Fruit fly (Drosophila melanogaster) whole organism, embryonic: ENCODE data around the gene CG10481.

Experiments
- Atf6 ChIP-seq: fragments of 200-800 bp; sonication (Bioruptor generic); IDR thresholded peaks from 2 replicates; pipeline ENCODE4 v1.3.6; 2022; ENCODE audit warnings: missing biosample characterization, missing genetic modification characterization
- BEAF-32 ChIP-seq: fragments of 200-800 bp; sonication (Bioruptor generic); optimal IDR thresholded peaks from 3 replicates; lab custom pipeline; 2017; ENCODE audit warnings: missing biosample characterization, missing genetic modification characterization, mild to moderate bottlenecking, moderate library complexity, missing genetic modification reagents
- CG11504 ChIP-seq: fragments of 200-800 bp; sonication (Bioruptor generic); optimal IDR thresholded peaks from 3 replicates; lab custom pipeline; 2019; ENCODE audit warnings: missing biosample characterization, mild to moderate bottlenecking, missing genetic modification characterization, moderate library complexity
- CG12155 ChIP-seq: fragments of 200-800 bp; sonication (Bioruptor generic); optimal IDR thresholded peaks from 3 replicates; lab custom pipeline; 2016; ENCODE audit warnings: missing biosample characterization, missing genetic modification characterization
- CG1233 ChIP-seq: fragments of 200-800 bp; sonication (Bioruptor generic); optimal IDR thresholded peaks from 4 replicates; lab custom pipeline; 2018; ENCODE audit warnings: missing biosample characterization, mild to moderate bottlenecking, missing genetic modification characterization
- CG12391 ChIP-seq: fragments of 200-800 bp; sonication (Bioruptor generic); optimal IDR thresholded peaks from 3 replicates; lab custom pipeline; 2018; ENCODE audit warnings: missing biosample characterization, mild to moderate bottlenecking, missing genetic modification characterization, moderate library complexity
- CG12659 ChIP-seq: fragments of 200-800 bp; sonication (Bioruptor generic); optimal IDR thresholded peaks from 3 replicates; lab custom pipeline; 2017; ENCODE audit warnings: mild to moderate bottlenecking, missing biosample characterization, missing genetic modification reagents, missing genetic modification characterization
- CG14710 ChIP-seq: fragments of 200-800 bp; sonication (Bioruptor generic); optimal IDR thresholded peaks from 3 replicates; lab custom pipeline; 2019; ENCODE audit warnings: missing biosample characterization, mild to moderate bottlenecking, missing genetic modification characterization, moderate library complexity
- CG1529 ChIP-seq: fragments of 200-800 bp; sonication (Bioruptor generic); optimal IDR thresholded peaks from 3 replicates; lab custom pipeline; 2018; ENCODE audit warnings: missing biosample characterization, missing genetic modification characterization
- CG15514 ChIP-seq: fragments of 200-800 bp; sonication (Bioruptor generic); optimal IDR thresholded peaks from 3 replicates; lab custom pipeline; 2017; ENCODE audit warnings: missing biosample characterization, missing genetic modification characterization, mild to moderate bottlenecking, moderate library complexity, missing genetic modification reagents
- CG15601 ChIP-seq: fragments of 200-800 bp; sonication (Bioruptor generic); optimal IDR thresholded peaks from 3 replicates; lab custom pipeline; 2019; ENCODE audit warnings: missing biosample characterization, mild to moderate bottlenecking, missing genetic modification characterization, moderate library complexity
- CG17328 ChIP-seq: fragments of 200-800 bp; sonication (Bioruptor generic); IDR thresholded peaks from 2 replicates; pipeline ENCODE4 v1.3.6; 2022; ENCODE audit warnings: missing biosample characterization, missing genetic modification characterization
- CG18262 ChIP-seq: fragments of 200-800 bp; optimal IDR thresholded peaks from 3 replicates; lab custom pipeline; 2019; ENCODE audit warnings: missing biosample characterization, mild to moderate bottlenecking, missing genetic modification characterization, moderate library complexity
- CG32532 ChIP-seq: fragments of 200-800 bp; sonication (Bioruptor generic); IDR thresholded peaks from 2 replicates; pipeline ENCODE4 v1.3.6; 2022; ENCODE audit warnings: missing biosample characterization, missing genetic modification characterization
- CG33213 ChIP-seq: fragments of 200-800 bp; sonication (Bioruptor generic); optimal IDR thresholded peaks from 3 replicates; lab custom pipeline; 2016; ENCODE audit warnings: missing biosample characterization, missing genetic modification characterization
- CG6765 ChIP-seq: fragments of 200-800 bp; sonication (Bioruptor generic); optimal IDR thresholded peaks from 3 replicates; lab custom pipeline; 2017; ENCODE audit warnings: missing biosample characterization, mild to moderate bottlenecking, missing genetic modification characterization
- Deaf1 ChIP-seq: fragments of 200-800 bp; optimal IDR thresholded peaks from 3 replicates; lab custom pipeline; 2019; ENCODE audit warnings: missing biosample characterization, mild to moderate bottlenecking, missing genetic modification characterization, moderate library complexity
- Dp ChIP-seq: fragments of 200-800 bp; sonication (Bioruptor generic); optimal IDR thresholded peaks from 2 replicates; lab custom pipeline; 2018; ENCODE audit warnings: missing biosample characterization, mild to moderate bottlenecking, missing genetic modification characterization, moderate library complexity
- Drgx ChIP-seq: fragments of 200-800 bp; sonication (Bioruptor generic); IDR thresholded peaks from 2 replicates; pipeline ENCODE4 v1.3.6; 2022; ENCODE audit warnings: missing biosample characterization, missing genetic modification characterization
- GATAe ChIP-seq: fragments of 200-800 bp; sonication (Bioruptor generic); conservative IDR thresholded peaks from 2 replicates; pipeline ENCODE4 v1.3.6; 2022; ENCODE audit warnings: missing biosample characterization, missing genetic modification characterization
- Meics ChIP-seq: fragments of 200-800 bp; sonication (Bioruptor generic); optimal IDR thresholded peaks from 2 replicates; lab custom pipeline; 2017; ENCODE audit warnings: missing biosample characterization, mild to moderate bottlenecking, missing genetic modification characterization
- Mes4 ChIP-seq: fragments of 200-800 bp; sonication (Bioruptor generic); optimal IDR thresholded peaks from 2 replicates; lab custom pipeline; 2016; ENCODE audit warnings: missing biosample characterization, missing genetic modification characterization
- Myb ChIP-seq: fragments of 200-800 bp; sonication (Bioruptor generic); optimal IDR thresholded peaks from 2 replicates; lab custom pipeline; 2016; ENCODE audit warnings: missing biosample characterization, missing genetic modification characterization
- Nf-YB ChIP-seq: fragments of 200-800 bp; sonication (Bioruptor generic); optimal IDR thresholded peaks from 3 replicates; lab custom pipeline; 2019; ENCODE audit warnings: missing biosample characterization, mild to moderate bottlenecking, missing genetic modification characterization, moderate library complexity
- Opbp ChIP-seq: fragments of 200-800 bp; sonication (Bioruptor generic); IDR thresholded peaks from 3 replicates; pipeline ENCODE4 v1.3.6; 2022; ENCODE audit warnings: missing biosample characterization, missing genetic modification characterization; ENCODE audit not compliant: partially characterized antibody
- Xbp1 ChIP-seq: fragments of 200-800 bp; sonication (Bioruptor generic); optimal IDR thresholded peaks from 3 replicates; lab custom pipeline; 2016; ENCODE audit warnings: missing biosample characterization, mild to moderate bottlenecking, missing genetic modification characterization
- caup ChIP-seq: fragments of 200-800 bp; sonication (Bioruptor generic); optimal IDR thresholded peaks from 3 replicates; lab custom pipeline; 2017; ENCODE audit warnings: missing biosample characterization, mild to moderate bottlenecking, missing genetic modification characterization, moderate library complexity; ENCODE audit not compliant: severe bottlenecking
- chif ChIP-seq, 2 experiments: fragments of 200-800 bp; sonication (Bioruptor generic); optimal IDR thresholded peaks; 3 replicates each; lab custom pipeline; 2016; ENCODE audit warnings: missing biosample characterization in 2 of 2, missing genetic modification characterization in 2 of 2
- crp ChIP-seq, 2 experiments: fragments of 200-800 bp; sonication (Bioruptor generic); optimal IDR thresholded peaks; 2 replicates in 1 of 2; 3 replicates in 1 of 2; lab custom pipeline; 2017; ENCODE audit warnings: missing biosample characterization in 2 of 2, missing genetic modification characterization in 2 of 2, mild to moderate bottlenecking in 1 of 2, moderate library complexity in 1 of 2
- dm ChIP-seq: fragments of 200-800 bp; sonication (Bioruptor generic); optimal IDR thresholded peaks from 3 replicates; lab custom pipeline; 2016; ENCODE audit warnings: missing biosample characterization, missing genetic modification characterization
- dpn ChIP-seq, 2 experiments: fragments of 200-800 bp; sonication (Bioruptor generic); optimal IDR thresholded peaks; 3 replicates each; lab custom pipeline; 2016; ENCODE audit warnings: missing biosample characterization in 2 of 2, missing genetic modification characterization in 2 of 2
- eve ChIP-seq, 2 experiments: fragments of >200 bp; optimal IDR thresholded peaks; 2 replicates each; lab custom pipeline; 2017; ENCODE audit warnings: missing biosample characterization in 2 of 2, missing genetic modification characterization in 2 of 2
- fd96Cb ChIP-seq: fragments of 200-800 bp; sonication (Bioruptor generic); optimal IDR thresholded peaks from 2 replicates; lab custom pipeline; 2018; ENCODE audit warnings: missing biosample characterization, mild to moderate bottlenecking, missing genetic modification characterization, moderate library complexity
- gsb ChIP-seq: fragments of 200-800 bp; sonication (Bioruptor generic); IDR thresholded peaks from 2 replicates; pipeline ENCODE4 v1.3.6; 2022; ENCODE audit warnings: missing biosample characterization, missing genetic modification characterization
- gsb-n ChIP-seq: fragments of 200-800 bp; sonication (Bioruptor generic); optimal IDR thresholded peaks from 3 replicates; lab custom pipeline; 2018; ENCODE audit warnings: missing biosample characterization, mild to moderate bottlenecking, missing genetic modification characterization
- jumu ChIP-seq: fragments of 200-800 bp; sonication (Bioruptor generic); optimal IDR thresholded peaks from 3 replicates; lab custom pipeline; 2016; ENCODE audit warnings: missing biosample characterization, missing genetic modification characterization
- ken ChIP-seq: fragments of 200-800 bp; sonication (Bioruptor generic); IDR thresholded peaks from 3 replicates; pipeline ENCODE4 v1.3.6; 2022; ENCODE audit warnings: missing biosample characterization, missing genetic modification characterization
- lola ChIP-seq, 3 experiments: fragments of >200 bp in 2 of 3; fragments of 200-800 bp in 1 of 3; sonication (Bioruptor generic) in 1 of 3; optimal IDR thresholded peaks; 2 replicates each; lab custom pipeline; 2017 to 2019; ENCODE audit warnings: missing biosample characterization in 3 of 3, missing genetic modification characterization in 3 of 3, mild to moderate bottlenecking in 1 of 3, moderate library complexity in 1 of 3
- nerfin-1 ChIP-seq: fragments of 200-800 bp; sonication (Bioruptor generic); optimal IDR thresholded peaks from 3 replicates; lab custom pipeline; 2019; ENCODE audit warnings: missing biosample characterization, mild to moderate bottlenecking, missing genetic modification characterization, moderate library complexity
- org-1 ChIP-seq: fragments of 200-800 bp; sonication (Bioruptor generic); optimal IDR thresholded peaks from 2 replicates; lab custom pipeline; 2017; ENCODE audit warnings: missing biosample characterization, missing genetic modification characterization
- pb ChIP-seq: fragments of 200-800 bp; sonication (Bioruptor generic); optimal IDR thresholded peaks from 3 replicates; lab custom pipeline; 2016; ENCODE audit warnings: missing biosample characterization, missing genetic modification characterization
- phol ChIP-seq: fragments of 200-800 bp; sonication (Bioruptor generic); optimal IDR thresholded peaks from 3 replicates; lab custom pipeline; 2018; ENCODE audit warnings: missing biosample characterization, mild to moderate bottlenecking, missing genetic modification characterization, moderate library complexity
- psq ChIP-seq: fragments of 200-800 bp; sonication (Bioruptor generic); optimal IDR thresholded peaks from 2 replicates; lab custom pipeline; 2017; ENCODE audit warnings: missing biosample characterization, missing genetic modification characterization
- row ChIP-seq: fragments of 200-800 bp; sonication (Bioruptor generic); IDR thresholded peaks from 3 replicates; pipeline ENCODE4 v1.3.6; 2022; ENCODE audit warnings: missing biosample characterization, missing genetic modification characterization
- tgo ChIP-seq: fragments of 200-800 bp; sonication (Bioruptor generic); IDR thresholded peaks from 3 replicates; pipeline ENCODE4 v1.3.6; 2022; ENCODE audit warnings: missing biosample characterization, missing genetic modification characterization
- unpg ChIP-seq: fragments of 200-800 bp; sonication (Bioruptor generic); optimal IDR thresholded peaks from 3 replicates; lab custom pipeline; 2018; ENCODE audit warnings: missing biosample characterization, mild to moderate bottlenecking, missing genetic modification characterization, moderate library complexity
- vfl ChIP-seq: fragments of 200-800 bp; sonication (Bioruptor generic); optimal IDR thresholded peaks from 2 replicates; lab custom pipeline; 2016; ENCODE audit warnings: missing biosample characterization, missing genetic modification characterization
- vvl ChIP-seq: fragments of 200-800 bp; sonication (Bioruptor generic); IDR thresholded peaks from 2 replicates; pipeline ENCODE4 v1.3.6; 2022; ENCODE audit warnings: missing biosample characterization, missing genetic modification characterization
- wor ChIP-seq: fragments of 200-800 bp; sonication (Bioruptor generic); IDR thresholded peaks from 2 replicates; pipeline ENCODE4 v1.3.6; 2022; ENCODE audit warnings: missing biosample characterization, missing genetic modification characterization
- zen ChIP-seq: fragments of 200-800 bp; sonication (Bioruptor generic); optimal IDR thresholded peaks from 3 replicates; lab custom pipeline; 2018; ENCODE audit warnings: missing biosample characterization, mild to moderate bottlenecking, missing genetic modification characterization, moderate library complexity

Gene CG10481

dm6 chr2L:19884444-19884843, 7.9 kb downstream of the CG10481 start (continued):
- TF ChIP-seq Myb (no peak), CG14710 (tag; lab: Kevin White, UChicago) (peak; percentile 59), crp (GFP tag; optimal IDR thresholded peaks at IDR 0.05; lab: Kevin White, UChicago) (no peak), psq (GFP tag; lab: Kevin White, UChicago) (no peak), dpn (GFP tag; optimal IDR thresholded peaks at IDR 0.05; lab: Kevin White, UChicago) (peak in 1 of 2 experiments; percentile 39), CG12391 (tag; lab: Kevin White, UChicago) (peak; percentile 49), tgo (no peak), gsb-n (peak; percentile 31), chif (GFP tag; optimal IDR thresholded peaks at IDR 0.05; lab: Kevin White, UChicago) (peak; percentile 14 to 22), unpg (GFP tag; lab: Kevin White, UChicago) (peak; percentile 50), zen (tag; lab: Kevin White, UChicago) (peak; percentile 10), CG6765 (no peak), CG17328 (GFP tag; lab: Robert Waterston, UW) (0 out of 2 replicates have a peak, but pooled peaks have one; percentile 18), Dp (GFP tag; lab: Kevin White, UChicago) (no peak), row (GFP tag; lab: Robert Waterston, UW) (peak; percentile 69), phol (tag; lab: Kevin White, UChicago) (peak; percentile 64), Xbp1 (GFP tag; lab: Kevin White, UChicago) (peak; percentile 22), GATAe (no peak), pb (GFP tag; lab: Kevin White, UChicago) (no peak), vvl (GFP tag; lab: Robert Waterston, UW) (peak; percentile 63; the same call in 1 of the 2 replicates), CG12659 (GFP tag; lab: Kevin White, UChicago) (no peak), Atf6 (GFP tag; lab: Robert Waterston, UW) (no peak), CG1529 (GFP tag; lab: Kevin White, UChicago) (peak; percentile 3), CG18262 (tag; lab: Kevin White, UChicago) (peak; percentile 74), gsb (GFP tag; lab: Robert Waterston, UW) (no peak), Nf-YB (GFP tag; lab: Kevin White, UChicago) (no peak), CG1233 (no peak), lola (GFP tag; optimal IDR thresholded peaks at IDR 0.05; lab: Kevin White, UChicago) (peak in 1 of 3 experiments; percentile 51), org-1 (GFP tag; lab: Kevin White, UChicago) (peak; percentile 10), jumu (peak; percentile 8), CG11504 (tag; lab: Kevin White, UChicago) (peak; percentile 3), ken (GFP tag; lab: Robert Waterston, UW) (peak; percentile 63; the same call in 1 of the 3 replicates), CG15601 (tag; lab: Kevin White, UChicago) (peak; percentile 53), Deaf1 (tag; lab: Kevin White, UChicago) (no peak), Meics (GFP tag; lab: Kevin White, UChicago) (no peak), CG33213 (GFP tag; lab: Kevin White, UChicago) (no peak), wor (no peak), Drgx (GFP tag; lab: Robert Waterston, UW) (peak; percentile 65), eve (GFP tag; optimal IDR thresholded peaks at IDR 0.05; lab: Kevin White, UChicago) (peak in 1 of 2 experiments; percentile 38), Mes4 (peak; percentile 4), BEAF-32 (GFP tag; lab: Kevin White, UChicago) (no peak), fd96Cb (peak; percentile 56), CG15514 (GFP tag; lab: Kevin White, UChicago) (no peak), vfl (GFP tag; lab: Kevin White, UChicago) (no peak), CG12155 (GFP tag; lab: Kevin White, UChicago) (no peak), nerfin-1 (tag; lab: Kevin White, UChicago) (peak; percentile 41), caup (GFP tag; lab: Kevin White, UChicago) (no peak), dm (no peak), Opbp (GFP tag; lab: Robert Waterston, UW) (no peak), CG32532 (GFP tag; lab: Robert Waterston, UW) (no peak)
